Worm (Caenorhabditis elegans) whole organism, late embryonic: ENCODE results near the gene ife-2.

Experiments used
- F13H6.1 ChIP-seq: sonication (generic microtip); optimal IDR thresholded peaks from 2 replicates; lab custom pipeline; 2016; ENCODE audit warnings: missing genetic modification characterization, missing compliant biosample characterization
- ceh-19 ChIP-seq: fragments of 200-800 bp; sonication (Bioruptor generic); optimal IDR thresholded peaks from 2 replicates; lab custom pipeline; 2018; ENCODE audit warnings: mild to moderate bottlenecking, missing genetic modification characterization, missing compliant biosample characterization
- ceh-2 ChIP-seq: sonication (generic microtip); optimal IDR thresholded peaks from 2 replicates; lab custom pipeline; 2016; ENCODE audit warnings: missing genotype, missing genetic modification characterization, missing compliant biosample characterization
- ceh-45 ChIP-seq: fragments of 200-800 bp; sonication (Bioruptor generic); IDR thresholded peaks from 2 replicates; pipeline ENCODE4 v1.3.6; 2022; ENCODE audit warnings: missing genetic modification reagents, missing genetic modification characterization, missing compliant biosample characterization
- dmd-4 ChIP-seq: sonication (generic microtip); optimal IDR thresholded peaks from 2 replicates; lab custom pipeline; 2016; ENCODE audit warnings: borderline replicate concordance, missing genetic modification characterization, missing compliant biosample characterization
- hlh-30 ChIP-seq: sonication (generic microtip); optimal IDR thresholded peaks from 2 replicates; lab custom pipeline; 2017; ENCODE audit warnings: antibody characterized with exemption, missing genetic modification characterization, missing compliant biosample characterization; ENCODE audit not compliant: insufficient read depth
- nfya-1 ChIP-seq: sonication (generic microtip); optimal IDR thresholded peaks from 2 replicates; lab custom pipeline; 2017; ENCODE audit warnings: missing genetic modification characterization, mild to moderate bottlenecking, missing compliant biosample characterization, antibody characterized with exemption, moderate library complexity
- odd-2 ChIP-seq: sonication (generic microtip); optimal IDR thresholded peaks from 2 replicates; lab custom pipeline; 2017; ENCODE audit warnings: antibody characterized with exemption, mild to moderate bottlenecking, missing genetic modification characterization, missing compliant biosample characterization
- pax-1 ChIP-seq: fragments of 150-350 bp; optimal IDR thresholded peaks from 2 replicates; lab custom pipeline; 2014; ENCODE audit warnings: missing biosample characterization, missing genetic modification characterization
- sox-4 ChIP-seq: sonication (generic microtip); optimal IDR thresholded peaks from 2 replicates; lab custom pipeline; 2017; ENCODE audit warnings: mild to moderate bottlenecking, missing genetic modification characterization, inconsistent platforms, missing compliant biosample characterization
- ttx-3 ChIP-seq: sonication (generic microtip); optimal IDR thresholded peaks from 2 replicates; lab custom pipeline; 2016; ENCODE audit warnings: missing genetic modification reagents, missing genetic modification characterization, missing compliant biosample characterization
- unc-55 ChIP-seq: sonication (generic microtip); optimal IDR thresholded peaks from 2 replicates; lab custom pipeline; 2017; ENCODE audit warnings: missing biosample characterization, missing genetic modification reagents, missing genetic modification characterization
- unc-86 ChIP-seq: sonication (generic microtip); optimal IDR thresholded peaks from 2 replicates; lab custom pipeline; 2016; ENCODE audit warnings: missing genetic modification characterization, missing compliant biosample characterization

ife-2 gene

DNA sequence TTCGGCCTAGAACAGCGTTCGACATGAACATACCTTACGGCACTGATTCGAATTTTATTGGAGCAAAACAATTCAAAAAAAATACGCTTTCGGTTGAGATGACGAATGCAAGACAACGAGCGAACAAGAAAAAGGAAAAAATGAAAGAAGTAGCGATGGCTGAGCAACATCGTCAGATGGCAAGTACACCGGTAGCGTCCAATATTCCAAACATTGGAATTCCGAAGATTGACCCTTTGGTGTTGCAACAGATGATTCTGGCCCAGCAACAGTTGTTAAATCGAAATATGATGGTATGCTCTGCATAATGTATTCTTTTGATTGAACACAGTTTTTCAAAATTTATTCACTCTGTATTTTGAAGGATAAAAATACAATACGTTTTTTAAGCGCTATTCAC lies 49.9 kb downstream of the ife-2 start:
- TF ChIP-seq hlh-30 (tag; lab: Kevin White, UChicago) (no peak), unc-55 (no peak), pax-1 (tag; lab: Kevin White, UChicago) (no peak), ceh-45 (GFP tag; lab: Robert Waterston, UW) (no peak), sox-4 (tag; lab: Kevin White, UChicago) (no peak), unc-86 (tag; lab: Kevin White, UChicago) (no peak), odd-2 (tag; lab: Kevin White, UChicago) (no peak), ttx-3 (no peak), nfya-1 (tag; lab: Kevin White, UChicago) (no peak), F13H6.1 (tag; lab: Kevin White, UChicago) (no peak), dmd-4 (tag; lab: Kevin White, UChicago) (no peak), ceh-19 (GFP tag; lab: Kevin White, UChicago) (no peak), ceh-2 (no peak)
